Fruit fly (Drosophila melanogaster) whole organism, prepupa: ENCODE measurements around the gene Setx.

Source experiments
- Blimp-1 ChIP-seq: fragments of 200-800 bp; sonication (Bioruptor generic); optimal IDR thresholded peaks from 3 replicates; lab custom pipeline; 2017; ENCODE audit warnings: missing biosample characterization, missing genetic modification characterization, mild to moderate bottlenecking, moderate library complexity, missing genetic modification reagents
- CG10631 ChIP-seq: fragments of 200-800 bp; sonication (Bioruptor generic); optimal IDR thresholded peaks from 2 replicates; lab custom pipeline; 2016; ENCODE audit warnings: missing biosample characterization, missing genetic modification characterization
- CG10669 ChIP-seq: fragments of 200-800 bp; sonication (Bioruptor generic); optimal IDR thresholded peaks from 3 replicates; lab custom pipeline; 2018; ENCODE audit warnings: missing biosample characterization, mild to moderate bottlenecking, missing genetic modification characterization, moderate library complexity
- CG11294 ChIP-seq: fragments of 200-800 bp; sonication (Bioruptor generic); IDR thresholded peaks from 2 replicates; pipeline ENCODE4 v1.3.6; 2022; ENCODE audit warnings: missing biosample characterization, missing genetic modification characterization
- CG15336 ChIP-seq: fragments of 200-800 bp; sonication (Bioruptor generic); IDR thresholded peaks from 2 replicates; pipeline ENCODE4 v1.3.6; 2022; ENCODE audit warnings: missing biosample characterization, missing genetic modification characterization
- CG1621 ChIP-seq: fragments of 200-800 bp; sonication (Bioruptor generic); optimal IDR thresholded peaks from 3 replicates; lab custom pipeline; 2018; ENCODE audit warnings: missing biosample characterization, mild to moderate bottlenecking, missing genetic modification characterization
- CG16779 ChIP-seq: fragments of 200-800 bp; sonication (Bioruptor generic); optimal IDR thresholded peaks from 3 replicates; lab custom pipeline; 2017; ENCODE audit warnings: missing biosample characterization, mild to moderate bottlenecking, missing genetic modification characterization
- CG3032 ChIP-seq: fragments of 200-800 bp; optimal IDR thresholded peaks from 2 replicates; lab custom pipeline; 2019; ENCODE audit warnings: missing biosample characterization, mild to moderate bottlenecking, missing genetic modification characterization, moderate library complexity
- CG31627 ChIP-seq: fragments of 200-800 bp; sonication (Bioruptor generic); optimal IDR thresholded peaks from 3 replicates; lab custom pipeline; 2016; ENCODE audit warnings: missing biosample characterization, missing genetic modification characterization
- CG34406 ChIP-seq: fragments of 200-800 bp; sonication (Bioruptor generic); optimal IDR thresholded peaks from 3 replicates; lab custom pipeline; 2016; ENCODE audit warnings: missing biosample characterization, missing genetic modification characterization
- CG3919 ChIP-seq: fragments of 200-800 bp; sonication (Bioruptor generic); optimal IDR thresholded peaks from 3 replicates; lab custom pipeline; 2016; ENCODE audit warnings: missing biosample characterization, missing genetic modification characterization
- CG4318 ChIP-seq: fragments of 200-800 bp; sonication (Bioruptor generic); optimal IDR thresholded peaks from 3 replicates; lab custom pipeline; 2017; ENCODE audit warnings: missing biosample characterization, mild to moderate bottlenecking, missing genetic modification characterization
- CG6163 ChIP-seq: fragments of 200-800 bp; sonication (Bioruptor generic); IDR thresholded peaks from 3 replicates; pipeline ENCODE4 v1.3.6; 2022; ENCODE audit warnings: missing biosample characterization, missing genetic modification characterization
- CG6276 ChIP-seq: fragments of 200-800 bp; sonication (Bioruptor generic); optimal IDR thresholded peaks from 2 replicates; lab custom pipeline; 2017; ENCODE audit warnings: missing biosample characterization, mild to moderate bottlenecking, missing genetic modification characterization
- CG6792 ChIP-seq: fragments of 200-800 bp; sonication (Bioruptor generic); optimal IDR thresholded peaks from 3 replicates; lab custom pipeline; 2016; ENCODE audit warnings: missing biosample characterization, missing genetic modification characterization
- CG6854 ChIP-seq: fragments of 200-800 bp; sonication (Bioruptor generic); optimal IDR thresholded peaks from 2 replicates; lab custom pipeline; 2017; ENCODE audit warnings: missing biosample characterization, mild to moderate bottlenecking, missing genetic modification characterization
- CG8119 ChIP-seq: fragments of 200-800 bp; sonication (Bioruptor generic); IDR thresholded peaks from 3 replicates; pipeline ENCODE4 v1.3.6; 2022; ENCODE audit warnings: missing biosample characterization, missing genetic modification characterization
- CG8319 ChIP-seq: fragments of 200-800 bp; sonication (Bioruptor generic); optimal IDR thresholded peaks from 3 replicates; lab custom pipeline; 2016; ENCODE audit warnings: missing biosample characterization, missing genetic modification characterization
- CG8632 ChIP-seq: fragments of 200-800 bp; sonication (Bioruptor generic); optimal IDR thresholded peaks from 3 replicates; lab custom pipeline; 2016; ENCODE audit warnings: missing biosample characterization, missing genetic modification characterization
- CG9139 ChIP-seq: fragments of 200-800 bp; sonication (Bioruptor generic); optimal IDR thresholded peaks from 3 replicates; lab custom pipeline; 2017; ENCODE audit warnings: missing biosample characterization, mild to moderate bottlenecking, missing genetic modification characterization
- Eip75B ChIP-seq: fragments of 200-800 bp; sonication (Bioruptor generic); optimal IDR thresholded peaks from 3 replicates; lab custom pipeline; 2016; ENCODE audit warnings: missing biosample characterization, missing genetic modification characterization
- Eip93F ChIP-seq: fragments of 200-800 bp; sonication (Bioruptor generic); optimal IDR thresholded peaks from 2 replicates; lab custom pipeline; 2016; ENCODE audit warnings: missing biosample characterization, mild to moderate bottlenecking, missing genetic modification characterization
- Ets21C ChIP-seq: fragments of 200-800 bp; sonication (Bioruptor generic); optimal IDR thresholded peaks from 3 replicates; lab custom pipeline; 2016; ENCODE audit warnings: missing biosample characterization, missing genetic modification characterization
- Ets96B ChIP-seq: fragments of 200-800 bp; optimal IDR thresholded peaks from 2 replicates; lab custom pipeline; 2019; ENCODE audit warnings: missing biosample characterization, mild to moderate bottlenecking, missing genetic modification characterization, moderate library complexity
- Hr39 ChIP-seq: fragments of 200-800 bp; sonication (Bioruptor generic); optimal IDR thresholded peaks from 2 replicates; lab custom pipeline; 2016; ENCODE audit warnings: missing biosample characterization, missing genetic modification characterization
- Lpt ChIP-seq: fragments of 200-800 bp; sonication (Bioruptor generic); optimal IDR thresholded peaks from 3 replicates; lab custom pipeline; 2016; ENCODE audit warnings: missing biosample characterization, missing genetic modification characterization
- Met ChIP-seq: fragments of 200-800 bp; sonication (Bioruptor generic); optimal IDR thresholded peaks from 3 replicates; lab custom pipeline; 2016; ENCODE audit warnings: missing biosample characterization, missing genetic modification characterization
- Smox ChIP-seq: fragments of 200-800 bp; sonication (Bioruptor generic); optimal IDR thresholded peaks from 3 replicates; lab custom pipeline; 2016; ENCODE audit warnings: missing biosample characterization, missing genetic modification characterization
- Sox102F ChIP-seq: fragments of 200-800 bp; sonication (Bioruptor generic); optimal IDR thresholded peaks from 2 replicates; lab custom pipeline; 2016; ENCODE audit warnings: missing biosample characterization, mild to moderate bottlenecking, missing genetic modification characterization
- Sox15 ChIP-seq: fragments of 200-800 bp; sonication (Bioruptor generic); optimal IDR thresholded peaks from 3 replicates; lab custom pipeline; 2016; ENCODE audit warnings: missing biosample characterization, missing genetic modification characterization
- acj6 ChIP-seq: fragments of 200-800 bp; sonication (Bioruptor generic); optimal IDR thresholded peaks from 3 replicates; lab custom pipeline; 2016; ENCODE audit warnings: missing biosample characterization, missing genetic modification characterization
- cyc ChIP-seq: fragments of 200-800 bp; sonication (Bioruptor generic); optimal IDR thresholded peaks from 3 replicates; lab custom pipeline; 2016; ENCODE audit warnings: missing biosample characterization, missing genetic modification characterization
- dac ChIP-seq: fragments of 200-800 bp; sonication (Bioruptor generic); optimal IDR thresholded peaks from 2 replicates; lab custom pipeline; 2017; ENCODE audit warnings: missing biosample characterization, mild to moderate bottlenecking, missing genetic modification characterization
- dsx ChIP-seq: fragments of 200-800 bp; optimal IDR thresholded peaks from 3 replicates; lab custom pipeline; 2019; ENCODE audit warnings: missing biosample characterization, mild to moderate bottlenecking, missing genetic modification characterization, moderate library complexity; ENCODE audit not compliant: poor library complexity, severe bottlenecking
- esn ChIP-seq: fragments of 200-800 bp; sonication (Bioruptor generic); optimal IDR thresholded peaks from 2 replicates; lab custom pipeline; 2016; ENCODE audit warnings: missing biosample characterization, mild to moderate bottlenecking, missing genetic modification characterization, moderate library complexity
- fd85E ChIP-seq: fragments of 200-800 bp; sonication (Bioruptor generic); optimal IDR thresholded peaks from 3 replicates; lab custom pipeline; 2016; ENCODE audit warnings: missing biosample characterization, missing genetic modification characterization
- fkh ChIP-seq: fragments of 200-800 bp; sonication (Bioruptor generic); optimal IDR thresholded peaks from 3 replicates; lab custom pipeline; 2017; ENCODE audit warnings: missing biosample characterization, mild to moderate bottlenecking, missing genetic modification characterization, moderate library complexity
- lz ChIP-seq: fragments of 200-800 bp; sonication (Bioruptor generic); optimal IDR thresholded peaks from 3 replicates; lab custom pipeline; 2016; ENCODE audit warnings: missing biosample characterization, missing genetic modification characterization
- net ChIP-seq: fragments of 200-800 bp; sonication (Bioruptor generic); optimal IDR thresholded peaks from 3 replicates; lab custom pipeline; 2016; ENCODE audit warnings: missing biosample characterization, missing genetic modification characterization
- salr ChIP-seq, 2 experiments: fragments of 200-800 bp; sonication (Bioruptor generic); optimal IDR thresholded peaks; 3 replicates each; lab custom pipeline; 2016 to 2018; ENCODE audit warnings: missing biosample characterization in 2 of 2, missing genetic modification characterization in 2 of 2, mild to moderate bottlenecking in 1 of 2
- spab ChIP-seq: fragments of 200-800 bp; sonication (Bioruptor generic); optimal IDR thresholded peaks from 2 replicates; lab custom pipeline; 2017; ENCODE audit warnings: missing biosample characterization, mild to moderate bottlenecking, missing genetic modification characterization, missing genetic modification reagents
- ss ChIP-seq, 2 experiments: fragments of 200-800 bp; sonication (Bioruptor generic); optimal IDR thresholded peaks; 2 replicates in 1 of 2; 3 replicates in 1 of 2; lab custom pipeline; 2017 to 2018; ENCODE audit warnings: mild to moderate bottlenecking in 2 of 2, missing biosample characterization in 2 of 2, missing genetic modification characterization in 2 of 2, moderate library complexity in 1 of 2
- svp ChIP-seq: fragments of 200-800 bp; sonication (Bioruptor generic); peaks from one replicate; lab custom pipeline; 2016; ENCODE audit warnings: missing biosample characterization, missing genetic modification characterization

Gene Setx

dm6 chr3L:8186627-8187396 lies 49.5 kb upstream of the Setx start, which contains the start of the genes ERR and Atg18a (continued):
- peak; percentile 94 for TF ChIP-seq Hr39 (GFP tag; lab: Kevin White, UChicago)
- peak in 1 of 2 experiments; percentile 60 for TF ChIP-seq salr (GFP tag; optimal IDR thresholded peaks at IDR 0.05; lab: Kevin White, UChicago)
- peak; percentile 90 for TF ChIP-seq CG3032
- TF ChIP-seq Lpt (GFP tag; lab: Kevin White, UChicago): peak; percentile 73
- no peak for TF ChIP-seq Eip93F (GFP tag; lab: Kevin White, UChicago)
- TF ChIP-seq CG8632: peak; percentile 70
- no peak for TF ChIP-seq CG16779
- TF ChIP-seq Eip75B (GFP tag; lab: Kevin White, UChicago): peak; percentile 86
- TF ChIP-seq CG8319 (GFP tag; lab: Kevin White, UChicago): peak; percentile 82
- peak; percentile 88 for TF ChIP-seq Met (GFP tag; lab: Kevin White, UChicago)
- TF ChIP-seq, all 60 proteins: peak for 51

dm6 chr3L:8185263-8186227 lies 48.2 kb upstream of the Setx start:
- TF ChIP-seq CG11294 (GFP tag; lab: Robert Waterston, UW) (peak; percentile 32; the same call in 1 of the 2 replicates), CG10669 (GFP tag; lab: Kevin White, UChicago) (peak; percentile 67), Ets21C (peak; percentile 21), Smox (GFP tag; lab: Kevin White, UChicago) (no peak), spab (GFP tag; lab: Kevin White, UChicago) (peak; percentile 53), CG4318 (GFP tag; lab: Kevin White, UChicago) (peak; percentile 13), CG34406 (GFP tag; lab: Kevin White, UChicago) (peak; percentile 25), salr (GFP tag; optimal IDR thresholded peaks at IDR 0.05; lab: Kevin White, UChicago) (peak; percentile 23 to 29), CG15336 (GFP tag; lab: Robert Waterston, UW) (0 out of 2 replicates have a peak, but pooled peaks have one; percentile 55), CG6792 (GFP tag; lab: Kevin White, UChicago) (peak; percentile 63), CG6854 (GFP tag; lab: Kevin White, UChicago) (no peak), Sox102F (GFP tag; lab: Kevin White, UChicago) (no peak), CG8119 (peak; percentile 50), Ets96B (peak; percentile 58), CG3032 (peak; percentile 46), CG16779 (peak; percentile 55), CG6163 (GFP tag; lab: Robert Waterston, UW) (peak; percentile 63; the same call in 2 of the 3 replicates), CG1621 (peak; percentile 44), Eip75B (GFP tag; lab: Kevin White, UChicago) (peak; percentile 63), CG3919 (peak; percentile 70), CG9139 (GFP tag; lab: Kevin White, UChicago) (no peak), Lpt (GFP tag; lab: Kevin White, UChicago) (peak; percentile 40), dsx (GFP tag; lab: Kevin White, UChicago) (peak; percentile 36), ss (GFP tag; optimal IDR thresholded peaks at IDR 0.05; lab: Kevin White, UChicago) (peak in 1 of 2 experiments; percentile 13), dac (GFP tag; lab: Kevin White, UChicago) (peak; percentile 14), cyc (GFP tag; lab: Kevin White, UChicago) (peak; percentile 31), fd85E (no peak), CG8319 (GFP tag; lab: Kevin White, UChicago) (peak; percentile 46), Sox15 (GFP tag; lab: Kevin White, UChicago) (peak; percentile 60), acj6 (GFP tag; lab: Kevin White, UChicago) (peak; percentile 74), net (peak; percentile 55), lz (GFP tag; lab: Kevin White, UChicago) (peak; percentile 43), CG31627 (peak; percentile 28), CG10631 (GFP tag; lab: Kevin White, UChicago) (peak; percentile 50), Eip93F (GFP tag; lab: Kevin White, UChicago) (no peak), CG6276 (no peak), esn (GFP tag; lab: Kevin White, UChicago) (peak; percentile 53), CG8632 (peak; percentile 50), fkh (GFP tag; lab: Kevin White, UChicago) (peak; percentile 74), Met (GFP tag; lab: Kevin White, UChicago) (no peak), Hr39 (GFP tag; lab: Kevin White, UChicago) (peak; percentile 52), Blimp-1 (GFP tag; lab: Kevin White, UChicago) (no peak), svp (GFP tag; lab: Kevin White, UChicago) (peak; percentile 77)
